Fruit fly (Drosophila melanogaster): ENCODE measurements around the gene Cyp4d2.

The Cyp4d2 gene

dm6 chrX:2145690-2146470 lies 29.9 kb upstream of the Cyp4d2 start (continued):
- peak; percentile 2 for TF ChIP-seq HHEX (GFP tag; optimal IDR thresholded peaks at IDR 0.05)
- TF ChIP-seq CG8924 (tag; optimal IDR thresholded peaks at IDR 0.05), result peak; percentile 40
- TF ChIP-seq Hey (tag; optimal IDR thresholded peaks at IDR 0.05), result no peak
- TF ChIP-seq stc (GFP tag; IDR thresholded peaks at IDR 0.05), result no peak
- TF ChIP-seq CG17361 (GFP tag; IDR thresholded peaks at IDR 0.05), result peak; percentile 51; the same call in 1 of the 3 replicates
- TF ChIP-seq BEAF-32 (GFP tag; optimal IDR thresholded peaks at IDR 0.05), result peak; percentile 83
- peak; percentile 59; the same call in 1 of the 2 replicates for TF ChIP-seq CG6272 (GFP tag; IDR thresholded peaks at IDR 0.05)
- peak; percentile 77; the same call in 2 of the 3 replicates for TF ChIP-seq hb (GFP tag; IDR thresholded peaks at IDR 0.05; ENCODE audit: partially characterized antibody)
- TF ChIP-seq CG17359 (tag; optimal IDR thresholded peaks at IDR 0.05), result peak; percentile 8
- TF ChIP-seq CG1233 (GFP tag; optimal IDR thresholded peaks at IDR 0.05), result peak; percentile 17
- no peak for TF ChIP-seq chn (GFP tag; optimal IDR thresholded peaks at IDR 0.05)
- peak; percentile 7 for TF ChIP-seq grn (GFP tag; optimal IDR thresholded peaks at IDR 0.05)
- peak; percentile 5 for TF ChIP-seq CG4282 (GFP tag; optimal IDR thresholded peaks at IDR 0.05)
- TF ChIP-seq chm (GFP tag; IDR thresholded peaks at IDR 0.05), result no peak
- TF ChIP-seq sug (tag; optimal IDR thresholded peaks at IDR 0.05), result peak; percentile 41
- peak; percentile 49 for TF ChIP-seq CG12391 (tag; optimal IDR thresholded peaks at IDR 0.05)
- TF ChIP-seq insv (GFP tag; optimal IDR thresholded peaks at IDR 0.05), result peak in 1 of 2 experiments; percentile 23
- peak in 1 of 2 experiments; percentile 87 for TF ChIP-seq Hr78 (GFP tag; optimal IDR thresholded peaks at IDR 0.05)
- TF ChIP-seq cwo (GFP tag; optimal IDR thresholded peaks at IDR 0.05), result peak; percentile 12
- peak; percentile 49 for TF ChIP-seq grau (tag; optimal IDR thresholded peaks at IDR 0.05)
- peak; percentile 83 for TF ChIP-seq CG4360 (GFP tag; IDR thresholded peaks at IDR 0.05)
- peak; percentile 61 for TF ChIP-seq CG13624 (GFP tag; optimal IDR thresholded peaks at IDR 0.05)
- peak; percentile 27 for TF ChIP-seq CG18619 (GFP tag; optimal IDR thresholded peaks at IDR 0.05)
- TF ChIP-seq sens (GFP tag), result peak; percentile 81
- TF ChIP-seq Ets65A (GFP tag), result peak; percentile 89
- peak; percentile 47 for TF ChIP-seq CG11504 (tag; optimal IDR thresholded peaks at IDR 0.05)
- TF ChIP-seq Ets97D (GFP tag; optimal IDR thresholded peaks at IDR 0.05), result no peak
- no peak for TF ChIP-seq emc (GFP tag; optimal IDR thresholded peaks at IDR 0.05)
- TF ChIP-seq zen2 (GFP tag; IDR thresholded peaks at IDR 0.05; ENCODE audit: partially characterized antibody), result peak; percentile 72; the same call in 1 of the 3 replicates
- 0 out of 2 replicates have a peak, but pooled peaks have one; percentile 6 for TF ChIP-seq CG11247 (GFP tag; IDR thresholded peaks at IDR 0.05)
- no peak for TF ChIP-seq Nf-YA (GFP tag; IDR thresholded peaks at IDR 0.05)
- TF ChIP-seq CG2129 (GFP tag; IDR thresholded peaks at IDR 0.05; ENCODE audit: partially characterized antibody), result peak; percentile 72
- peak; percentile 49; the same call in 2 of the 3 replicates for TF ChIP-seq dysf (GFP tag; IDR thresholded peaks at IDR 0.05)
- TF ChIP-seq Camta (GFP tag; optimal IDR thresholded peaks at IDR 0.05), result peak; percentile 7
- peak; percentile 9 for TF ChIP-seq CG9437 (GFP tag; optimal IDR thresholded peaks at IDR 0.05)
- TF ChIP-seq jumu (GFP tag; optimal IDR thresholded peaks at IDR 0.05), result peak; percentile 13
- peak; percentile 14 for TF ChIP-seq phol (tag; optimal IDR thresholded peaks at IDR 0.05)
- TF ChIP-seq dmrt11E (tag; optimal IDR thresholded peaks at IDR 0.05), result peak; percentile 31
- TF ChIP-seq cas (GFP tag; IDR thresholded peaks at IDR 0.05), result 0 out of 2 replicates have a peak, but pooled peaks have one; percentile 13
- no peak for TF ChIP-seq CG14965 (GFP tag; optimal IDR thresholded peaks at IDR 0.05; ENCODE audit: borderline replicate concordance)
- TF ChIP-seq pb (GFP tag; optimal IDR thresholded peaks at IDR 0.05), result peak; percentile 19
- TF ChIP-seq Dbx (GFP tag; IDR thresholded peaks at IDR 0.05), result 0 out of 3 replicates have a peak, but pooled peaks have one; percentile 36
- no peak for TF ChIP-seq MTF-1 (GFP tag; optimal IDR thresholded peaks at IDR 0.05; ENCODE audit: borderline replicate concordance)
- peak; percentile 15 to 66 for TF ChIP-seq dpn (GFP tag; optimal IDR thresholded peaks at IDR 0.05)
- TF ChIP-seq ems (GFP tag; optimal IDR thresholded peaks at IDR 0.05), result peak; percentile 29
- TF ChIP-seq Chrac-16 (GFP tag; optimal IDR thresholded peaks at IDR 0.05), result no peak
- TF ChIP-seq gro (GFP tag; optimal IDR thresholded peaks at IDR 0.05), result peak; percentile 46
- peak; percentile 83; the same call in 2 of the 3 replicates for TF ChIP-seq knrl (GFP tag; IDR thresholded peaks at IDR 0.05; ENCODE audit: partially characterized antibody)

Data from whole organism, embryonic.